Fruit fly (Drosophila melanogaster) whole organism, embryonic: ENCODE measurements around the gene Irc.
A peak's percentile ranks its signal among the peaks of the same experiment; 100 is the strongest.

Source experiments
- CG10959 ChIP-seq: fragments of 200-800 bp; sonication (Bioruptor generic); IDR thresholded peaks from 2 replicates; pipeline ENCODE4 v1.3.6; 2022; ENCODE audit warnings: missing biosample characterization, missing genetic modification characterization
- CG12219 ChIP-seq: fragments of 200-800 bp; sonication (Bioruptor generic); optimal IDR thresholded peaks from 3 replicates; lab custom pipeline; 2018; ENCODE audit warnings: missing biosample characterization, mild to moderate bottlenecking, missing genetic modification characterization
- CG12769 ChIP-seq: fragments of 200-800 bp; sonication (Bioruptor generic); optimal IDR thresholded peaks from 2 replicates; lab custom pipeline; 2019; ENCODE audit warnings: missing biosample characterization, mild to moderate bottlenecking, missing genetic modification characterization, moderate library complexity
- CG13894 ChIP-seq: fragments of 200-800 bp; sonication (Bioruptor generic); optimal IDR thresholded peaks from 3 replicates; lab custom pipeline; 2018; ENCODE audit warnings: missing biosample characterization, mild to moderate bottlenecking, missing genetic modification characterization, moderate library complexity
- CG16815 ChIP-seq: fragments of 200-800 bp; sonication (Bioruptor generic); optimal IDR thresholded peaks from 3 replicates; lab custom pipeline; 2017; ENCODE audit warnings: missing biosample characterization, mild to moderate bottlenecking, missing genetic modification characterization
- CG17361 ChIP-seq: fragments of 200-800 bp; sonication (Bioruptor generic); IDR thresholded peaks from 3 replicates; pipeline ENCODE4 v1.3.6; 2022; ENCODE audit warnings: missing biosample characterization, missing genetic modification characterization
- CG17568 ChIP-seq: fragments of 200-800 bp; sonication (Bioruptor generic); optimal IDR thresholded peaks from 2 replicates; lab custom pipeline; 2018; ENCODE audit warnings: missing biosample characterization, mild to moderate bottlenecking, missing genetic modification characterization, moderate library complexity
- CG30020 ChIP-seq: fragments of 200-800 bp; optimal IDR thresholded peaks from 2 replicates; lab custom pipeline; 2019; ENCODE audit warnings: missing biosample characterization, mild to moderate bottlenecking, missing genetic modification characterization, moderate library complexity
- CG31441 ChIP-seq: fragments of 200-800 bp; sonication (Bioruptor generic); IDR thresholded peaks from 2 replicates; pipeline ENCODE4 v1.3.6; 2022; ENCODE audit warnings: missing biosample characterization, missing genetic modification characterization
- CG3281 ChIP-seq: fragments of 200-800 bp; sonication (Bioruptor generic); optimal IDR thresholded peaks from 3 replicates; lab custom pipeline; 2017; ENCODE audit warnings: missing biosample characterization, mild to moderate bottlenecking, missing genetic modification characterization
- CG4404 ChIP-seq: fragments of 200-800 bp; sonication (Bioruptor generic); IDR thresholded peaks from 2 replicates; pipeline ENCODE4 v1.3.6; 2022; ENCODE audit warnings: missing biosample characterization, missing genetic modification characterization
- CG6175 ChIP-seq: fragments of 200-800 bp; sonication (Bioruptor generic); IDR thresholded peaks from 3 replicates; pipeline ENCODE4 v1.3.6; 2022; ENCODE audit warnings: missing biosample characterization, missing genetic modification characterization
- CG7987 ChIP-seq: fragments of 200-800 bp; sonication (Bioruptor generic); optimal IDR thresholded peaks from 2 replicates; lab custom pipeline; 2018; ENCODE audit warnings: missing biosample characterization, mild to moderate bottlenecking, missing genetic modification characterization, moderate library complexity
- CG8388 ChIP-seq: fragments of 200-800 bp; sonication (Bioruptor generic); optimal IDR thresholded peaks from 2 replicates; lab custom pipeline; 2019; ENCODE audit warnings: missing biosample characterization, mild to moderate bottlenecking, missing genetic modification characterization, moderate library complexity
- CG9876 ChIP-seq: fragments of 200-800 bp; sonication (Bioruptor generic); optimal IDR thresholded peaks from 2 replicates; lab custom pipeline; 2016; ENCODE audit warnings: missing biosample characterization, missing genetic modification characterization
- Chrac-16 ChIP-seq: fragments of 200-800 bp; sonication (Bioruptor generic); optimal IDR thresholded peaks from 3 replicates; lab custom pipeline; 2016; ENCODE audit warnings: missing biosample characterization, missing genetic modification characterization
- Dbx ChIP-seq: fragments of 200-800 bp; sonication (Bioruptor generic); IDR thresholded peaks from 3 replicates; pipeline ENCODE4 v1.3.6; 2022; ENCODE audit warnings: missing biosample characterization, missing genetic modification characterization
- Elba2 ChIP-seq: fragments of 200-800 bp; sonication (Bioruptor generic); optimal IDR thresholded peaks from 3 replicates; lab custom pipeline; 2016; ENCODE audit warnings: missing biosample characterization, missing genetic modification characterization
- GATAe ChIP-seq: fragments of 200-800 bp; sonication (Bioruptor generic); conservative IDR thresholded peaks from 2 replicates; pipeline ENCODE4 v1.3.6; 2022; ENCODE audit warnings: missing biosample characterization, missing genetic modification characterization
- Med ChIP-seq: fragments of 200-800 bp; sonication (Bioruptor generic); peaks from one replicate; lab custom pipeline; 2016; ENCODE audit warnings: missing biosample characterization, missing genetic modification characterization, mild to moderate bottlenecking, inconsistent platforms, moderate library complexity
- Nf-YC ChIP-seq: fragments of 200-800 bp; optimal IDR thresholded peaks from 3 replicates; lab custom pipeline; 2019; ENCODE audit warnings: missing biosample characterization, mild to moderate bottlenecking, missing genetic modification characterization, moderate library complexity
- Scr ChIP-seq: fragments of 200-800 bp; sonication (Bioruptor generic); IDR thresholded peaks from 2 replicates; pipeline ENCODE4 v1.3.6; 2022; ENCODE audit warnings: missing biosample characterization, missing genetic modification characterization; ENCODE audit not compliant: partially characterized antibody
- Side ChIP-seq: fragments of 200-800 bp; sonication (Bioruptor generic); optimal IDR thresholded peaks from 2 replicates; lab custom pipeline; 2016; ENCODE audit warnings: missing biosample characterization, missing genetic modification characterization
- Stat92E ChIP-seq, 3 experiments: fragments of >200 bp in 2 of 3; fragments of 200-800 bp in 1 of 3; sonication (Bioruptor generic) in 1 of 3; optimal IDR thresholded peaks; 2 replicates each; lab custom pipeline; 2017 to 2019; ENCODE audit warnings: missing biosample characterization in 3 of 3, missing genetic modification characterization in 3 of 3, mild to moderate bottlenecking in 1 of 3, moderate library complexity in 1 of 3
- Tbp ChIP-seq: fragments of >200 bp; optimal IDR thresholded peaks from 2 replicates; lab custom pipeline; 2018; ENCODE audit warnings: missing biosample characterization, missing genetic modification characterization
- chm ChIP-seq: fragments of 200-800 bp; sonication (Bioruptor generic); IDR thresholded peaks from 2 replicates; pipeline ENCODE4 v1.3.6; 2022; ENCODE audit warnings: missing biosample characterization, missing genetic modification characterization
- dan ChIP-seq: fragments of 200-800 bp; sonication (Bioruptor generic); IDR thresholded peaks from 2 replicates; pipeline ENCODE4 v1.3.6; 2022; ENCODE audit warnings: missing biosample characterization, missing genetic modification characterization
- en ChIP-seq: fragments of 200-800 bp; sonication (Bioruptor generic); optimal IDR thresholded peaks from 2 replicates; lab custom pipeline; 2016; ENCODE audit warnings: missing biosample characterization, missing genetic modification characterization
- eve ChIP-seq, 2 experiments: fragments of >200 bp; optimal IDR thresholded peaks; 2 replicates each; lab custom pipeline; 2017; ENCODE audit warnings: missing biosample characterization in 2 of 2, missing genetic modification characterization in 2 of 2
- exex ChIP-seq: fragments of 200-800 bp; sonication (Bioruptor generic); optimal IDR thresholded peaks from 4 replicates; lab custom pipeline; 2018; ENCODE audit warnings: missing biosample characterization, mild to moderate bottlenecking, missing genetic modification characterization, moderate library complexity
- fd3F ChIP-seq: fragments of 200-800 bp; sonication (Bioruptor generic); optimal IDR thresholded peaks from 2 replicates; lab custom pipeline; 2018; ENCODE audit warnings: missing biosample characterization, mild to moderate bottlenecking, missing genetic modification characterization, moderate library complexity
- gt ChIP-seq: fragments of 200-800 bp; sonication (Bioruptor generic); IDR thresholded peaks from 2 replicates; pipeline ENCODE4 v1.3.6; 2022; ENCODE audit warnings: missing biosample characterization, missing genetic modification characterization
- hbn ChIP-seq: fragments of 200-800 bp; sonication (Bioruptor generic); IDR thresholded peaks from 2 replicates; pipeline ENCODE4 v1.3.6; 2022; ENCODE audit warnings: missing biosample characterization, missing genetic modification characterization; ENCODE audit not compliant: partially characterized antibody
- ind ChIP-seq: fragments of 200-800 bp; sonication (Bioruptor generic); optimal IDR thresholded peaks from 3 replicates; lab custom pipeline; 2016; ENCODE audit warnings: missing biosample characterization, missing genetic modification characterization
- ken ChIP-seq: fragments of 200-800 bp; sonication (Bioruptor generic); IDR thresholded peaks from 3 replicates; pipeline ENCODE4 v1.3.6; 2022; ENCODE audit warnings: missing biosample characterization, missing genetic modification characterization
- kni ChIP-seq: fragments of 200-800 bp; sonication (Bioruptor generic); optimal IDR thresholded peaks from 3 replicates; lab custom pipeline; 2017; ENCODE audit warnings: mild to moderate bottlenecking, missing biosample characterization, missing genetic modification reagents, missing genetic modification characterization
- lbe ChIP-seq: fragments of 200-800 bp; sonication (Bioruptor generic); optimal IDR thresholded peaks from 2 replicates; lab custom pipeline; 2016; ENCODE audit warnings: missing biosample characterization, mild to moderate bottlenecking, missing genetic modification characterization
- mirr ChIP-seq: fragments of 200-800 bp; sonication (Bioruptor generic); optimal IDR thresholded peaks from 3 replicates; lab custom pipeline; 2018; ENCODE audit warnings: missing biosample characterization, mild to moderate bottlenecking, missing genetic modification characterization
- mld ChIP-seq: fragments of 200-800 bp; sonication (Bioruptor generic); IDR thresholded peaks from 3 replicates; pipeline ENCODE4 v1.3.6; 2022; ENCODE audit warnings: missing biosample characterization, missing genetic modification characterization; ENCODE audit not compliant: partially characterized antibody
- nau ChIP-seq: fragments of 200-800 bp; sonication (Bioruptor generic); optimal IDR thresholded peaks from 3 replicates; lab custom pipeline; 2017; ENCODE audit warnings: missing biosample characterization, mild to moderate bottlenecking, missing genetic modification characterization, missing genetic modification reagents
- schlank ChIP-seq: fragments of 200-800 bp; sonication (Bioruptor generic); optimal IDR thresholded peaks from 2 replicates; lab custom pipeline; 2018; ENCODE audit warnings: missing biosample characterization, mild to moderate bottlenecking, missing genetic modification characterization
- sens-2 ChIP-seq: fragments of 200-800 bp; sonication (Bioruptor generic); IDR thresholded peaks from 2 replicates; pipeline ENCODE4 v1.3.6; 2022; ENCODE audit warnings: missing biosample characterization, missing genetic modification characterization
- so ChIP-seq: fragments of 200-800 bp; sonication (Bioruptor generic); IDR thresholded peaks from 3 replicates; pipeline ENCODE4 v1.3.6; 2022; ENCODE audit warnings: missing biosample characterization, missing genetic modification characterization
- tap ChIP-seq: fragments of 200-800 bp; optimal IDR thresholded peaks from 3 replicates; lab custom pipeline; 2019; ENCODE audit warnings: missing biosample characterization, mild to moderate bottlenecking, missing genetic modification characterization, moderate library complexity
- tio ChIP-seq: fragments of 200-800 bp; sonication (Bioruptor generic); optimal IDR thresholded peaks from 2 replicates; lab custom pipeline; 2017; ENCODE audit warnings: missing biosample characterization, missing genetic modification characterization, inconsistent platforms
- toy ChIP-seq: fragments of 200-800 bp; sonication (Bioruptor generic); IDR thresholded peaks from 2 replicates; pipeline ENCODE4 v1.3.6; 2022; ENCODE audit warnings: missing biosample characterization, missing genetic modification characterization
- ttk ChIP-seq: fragments of 200-800 bp; sonication (Bioruptor generic); IDR thresholded peaks from 2 replicates; pipeline ENCODE4 v2.1.2; 2022; ENCODE audit warnings: missing biosample characterization, missing genetic modification characterization
- unc-4 ChIP-seq: fragments of 200-800 bp; sonication (Bioruptor generic); IDR thresholded peaks from 2 replicates; pipeline ENCODE4 v1.3.6; 2022; ENCODE audit warnings: missing biosample characterization, missing genetic modification characterization; ENCODE audit not compliant: partially characterized antibody

Irc gene

DNA sequence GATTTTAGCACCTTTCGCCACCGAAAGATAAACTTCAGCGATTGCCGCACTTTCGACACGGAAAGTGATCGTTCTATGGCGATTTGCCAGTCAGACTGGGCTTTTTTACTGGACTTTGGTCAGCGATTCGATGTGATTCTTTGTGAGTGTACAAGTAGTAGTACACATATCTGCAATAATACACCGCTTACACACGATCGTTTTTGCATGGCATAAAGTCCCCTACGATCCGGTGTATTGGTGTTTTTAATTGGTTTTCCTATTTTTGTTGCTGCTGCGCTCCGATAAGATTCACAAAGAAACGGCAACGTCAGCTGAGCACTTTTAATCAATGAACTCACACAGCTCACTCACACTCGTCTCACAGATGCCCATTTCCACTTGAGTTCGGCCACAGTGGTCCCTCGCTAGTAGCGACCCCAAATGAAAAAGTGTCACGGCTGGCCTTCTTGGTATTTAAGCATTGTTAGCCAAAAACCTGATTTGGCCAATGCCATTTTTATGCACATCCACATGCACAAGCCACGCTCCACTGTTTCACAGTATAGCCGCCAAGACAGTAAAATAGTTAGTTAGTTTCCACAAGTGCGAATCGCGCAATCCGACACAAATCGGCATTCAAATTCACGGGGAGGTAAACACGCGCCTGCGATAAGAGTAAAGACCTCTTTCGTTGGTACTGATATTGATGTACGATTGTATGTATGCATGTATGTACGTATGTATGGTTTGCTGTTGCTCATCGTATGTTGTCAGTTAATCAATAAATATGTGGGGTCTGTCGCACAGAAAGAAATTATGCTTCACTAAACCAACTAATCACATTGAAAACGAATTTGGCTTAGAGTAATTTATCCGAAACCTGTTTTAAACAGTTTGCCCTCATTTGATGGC, 16.2 kb upstream of the Irc start (continued):
- TF ChIP-seq CG12219 (GFP tag; lab: Kevin White, UChicago) = peak; percentile 91
- TF ChIP-seq CG7987 = peak; percentile 94
- TF ChIP-seq Elba2 (GFP tag; lab: Kevin White, UChicago) = no peak
- TF ChIP-seq ind (GFP tag; lab: Kevin White, UChicago) = peak; percentile 98
- TF ChIP-seq Scr (GFP tag; lab: Robert Waterston, UW) = no peak
- peak; percentile 96 for TF ChIP-seq exex (tag; lab: Kevin White, UChicago)
- TF ChIP-seq CG4404 (GFP tag; lab: Robert Waterston, UW) = peak; percentile 95
- peak; percentile 76 for TF ChIP-seq lbe (GFP tag; lab: Kevin White, UChicago)
- TF ChIP-seq hbn = no peak
- TF ChIP-seq gt (GFP tag; lab: Robert Waterston, UW) = peak; percentile 81
- peak; percentile 95 for TF ChIP-seq ken (GFP tag; lab: Robert Waterston, UW)
- TF ChIP-seq CG3281 (GFP tag; lab: Kevin White, UChicago) = peak; percentile 92
- TF ChIP-seq kni = peak; percentile 11
- TF ChIP-seq CG17568 (GFP tag; lab: Kevin White, UChicago) = peak; percentile 86
- no peak for TF ChIP-seq Tbp (GFP tag; lab: Kevin White, UChicago)
- TF ChIP-seq Chrac-16 = peak; percentile 93
- TF ChIP-seq CG16815 (GFP tag; lab: Kevin White, UChicago) = peak; percentile 91
- TF ChIP-seq CG8388 (GFP tag; lab: Kevin White, UChicago) = peak; percentile 63
- TF ChIP-seq CG30020 (tag; lab: Kevin White, UChicago) = peak; percentile 35
- peak; percentile 99 for TF ChIP-seq CG12769 (tag; lab: Kevin White, UChicago)
- peak; percentile 81 for TF ChIP-seq en (GFP tag; lab: Kevin White, UChicago)
- peak; percentile 63; the same call in 2 of the 3 replicates for TF ChIP-seq CG17361 (GFP tag; lab: Robert Waterston, UW)
- TF ChIP-seq eve (GFP tag; optimal IDR thresholded peaks at IDR 0.05; lab: Kevin White, UChicago) = peak in 1 of 2 experiments; percentile 83
- TF ChIP-seq Nf-YC (tag; lab: Kevin White, UChicago) = peak; percentile 70
- peak; percentile 98 for TF ChIP-seq Dbx (GFP tag; lab: Robert Waterston, UW)
- peak; percentile 95 for TF ChIP-seq fd3F
- peak; percentile 98 for TF ChIP-seq mirr
- peak; percentile 95 for TF ChIP-seq CG13894 (tag; lab: Kevin White, UChicago)
- TF ChIP-seq CG10959 (GFP tag; lab: Robert Waterston, UW) = peak; percentile 80
- TF ChIP-seq mld (GFP tag; lab: Robert Waterston, UW) = no peak
- TF ChIP-seq tio = peak; percentile 82
- TF ChIP-seq tap (tag; lab: Kevin White, UChicago) = peak; percentile 54
- peak; percentile 79 for TF ChIP-seq dan
- peak; percentile 94 for TF ChIP-seq Side (GFP tag; lab: Kevin White, UChicago)
- TF ChIP-seq chm (GFP tag; lab: Robert Waterston, UW) = peak; percentile 84; the same call in 1 of the 2 replicates
- TF ChIP-seq schlank (tag; lab: Kevin White, UChicago) = peak; percentile 97
- TF ChIP-seq unc-4 (GFP tag; lab: Robert Waterston, UW) = no peak
- no peak for TF ChIP-seq Stat92E (GFP tag; optimal IDR thresholded peaks at IDR 0.05; lab: Kevin White, UChicago)
- peak; percentile 94 for TF ChIP-seq so
- peak; percentile 96 for TF ChIP-seq CG6175 (GFP tag; lab: Robert Waterston, UW)
- TF ChIP-seq CG9876 (GFP tag; lab: Kevin White, UChicago) = peak; percentile 93
- TF ChIP-seq Med (GFP tag; lab: Kevin White, UChicago) = peak; percentile 100
- peak; percentile 93 for TF ChIP-seq sens-2 (GFP tag; lab: Robert Waterston, UW)
- TF ChIP-seq ttk (GFP tag; lab: Robert Waterston, UW) = peak; percentile 90
- TF ChIP-seq nau (GFP tag; lab: Kevin White, UChicago) = peak; percentile 77
- peak; percentile 79 for TF ChIP-seq CG31441
- peak; percentile 95 for TF ChIP-seq GATAe (GFP tag; lab: Robert Waterston, UW)
- TF ChIP-seq toy = peak; percentile 94
